Fruit fly (Drosophila melanogaster) whole organism, pupa: ENCODE measurements around the gene Gr36a.

Experiments
- CG12605 ChIP-seq: fragments of 200-800 bp; sonication (Bioruptor generic); IDR thresholded peaks from 2 replicates; pipeline ENCODE4 v1.3.6; 2022; ENCODE audit warnings: missing biosample characterization, missing genetic modification characterization
- CG13204 ChIP-seq: fragments of 200-800 bp; sonication (Bioruptor generic); optimal IDR thresholded peaks from 2 replicates; lab custom pipeline; 2018; ENCODE audit warnings: missing biosample characterization, mild to moderate bottlenecking, missing genetic modification characterization, moderate library complexity
- CG14655 ChIP-seq: fragments of 200-800 bp; sonication (Bioruptor generic); optimal IDR thresholded peaks from 3 replicates; lab custom pipeline; 2017; ENCODE audit warnings: mild to moderate bottlenecking, missing biosample characterization, missing genetic modification reagents, missing genetic modification characterization
- CG15710 ChIP-seq: fragments of 200-800 bp; sonication (Bioruptor generic); optimal IDR thresholded peaks from 2 replicates; lab custom pipeline; 2018; ENCODE audit warnings: missing biosample characterization, mild to moderate bottlenecking, missing genetic modification characterization, moderate library complexity
- CG34367 ChIP-seq: fragments of 200-800 bp; sonication (Bioruptor generic); optimal IDR thresholded peaks from 2 replicates; lab custom pipeline; 2018; ENCODE audit warnings: missing biosample characterization, mild to moderate bottlenecking, missing genetic modification characterization
- CG4496 ChIP-seq: fragments of 200-800 bp; sonication (Bioruptor generic); IDR thresholded peaks from 3 replicates; pipeline ENCODE4 v1.3.6; 2022; ENCODE audit warnings: missing biosample characterization, missing genetic modification characterization
- CG8301 ChIP-seq: fragments of 200-800 bp; sonication (Bioruptor generic); optimal IDR thresholded peaks from 2 replicates; lab custom pipeline; 2018; ENCODE audit warnings: missing biosample characterization, mild to moderate bottlenecking, missing genetic modification characterization
- CG9948 ChIP-seq: fragments of 200-800 bp; sonication (Bioruptor generic); optimal IDR thresholded peaks from 2 replicates; lab custom pipeline; 2018; ENCODE audit warnings: missing biosample characterization, mild to moderate bottlenecking, missing genetic modification characterization, moderate library complexity
- Pif1A ChIP-seq: fragments of 200-800 bp; sonication (Bioruptor generic); optimal IDR thresholded peaks from 3 replicates; lab custom pipeline; 2016; ENCODE audit warnings: missing biosample characterization, missing genetic modification characterization
- Pif1B ChIP-seq: fragments of 200-800 bp; sonication (Bioruptor generic); optimal IDR thresholded peaks from 3 replicates; lab custom pipeline; 2016; ENCODE audit warnings: missing biosample characterization, missing genetic modification characterization
- Snoo ChIP-seq: fragments of 200-800 bp; sonication (Bioruptor generic); optimal IDR thresholded peaks from 3 replicates; lab custom pipeline; 2017; ENCODE audit warnings: missing biosample characterization, mild to moderate bottlenecking, missing genetic modification characterization, inconsistent platforms
- gl ChIP-seq: fragments of 200-800 bp; sonication (Bioruptor generic); optimal IDR thresholded peaks from 2 replicates; lab custom pipeline; 2018; ENCODE audit warnings: missing biosample characterization, mild to moderate bottlenecking, missing genetic modification characterization
- rn ChIP-seq: fragments of 200-800 bp; sonication (Bioruptor generic); IDR thresholded peaks from 2 replicates; pipeline ENCODE4 v1.3.6; 2022; ENCODE audit warnings: missing biosample characterization, missing genetic modification characterization

dm6 chr2L:17159641-17160040, 16.8 kb upstream of the Gr36a start:
- TF ChIP-seq Pif1A (GFP tag; lab: Kevin White, UChicago) (no peak), CG15710 (tag; lab: Kevin White, UChicago) (no peak), rn (no peak), gl (tag; lab: Kevin White, UChicago) (no peak), CG9948 (no peak), CG4496 (GFP tag; lab: Robert Waterston, UW) (no peak), Pif1B (GFP tag; lab: Kevin White, UChicago) (no peak), CG14655 (GFP tag; lab: Kevin White, UChicago) (no peak), CG12605 (GFP tag; lab: Robert Waterston, UW) (no peak), CG13204 (GFP tag; lab: Kevin White, UChicago) (no peak), CG8301 (tag; lab: Kevin White, UChicago) (no peak), CG34367 (tag; lab: Kevin White, UChicago) (no peak), Snoo (tag; lab: Kevin White, UChicago) (no peak)
